Worm (Caenorhabditis elegans) whole organism, L4 larva: ENCODE results near the gene ostb-1.

Experiments
- F44E2.7 ChIP-seq: fragments of 200-800 bp; sonication (Bioruptor generic); IDR thresholded peaks from 2 replicates; pipeline ENCODE4 v2.1.2; 2022; ENCODE audit warnings: missing genetic modification characterization, missing compliant biosample characterization
- R02D3.7 ChIP-seq: fragments of 150-350 bp; sonication (generic microtip); optimal IDR thresholded peaks from 3 replicates; lab custom pipeline; 2014; ENCODE audit warnings: missing biosample characterization, missing genetic modification characterization
- Y75B8A.6 ChIP-seq: fragments of 200-800 bp; sonication (Bioruptor generic); IDR thresholded peaks from 2 replicates; pipeline ENCODE4 v1.3.6; 2022; ENCODE audit warnings: missing genetic modification reagents, missing genetic modification characterization, missing compliant biosample characterization
- ZK337.2 ChIP-seq: fragments of 200-800 bp; sonication (Bioruptor generic); IDR thresholded peaks from 2 replicates; pipeline ENCODE4 v1.3.6; 2022; ENCODE audit warnings: missing genetic modification reagents, missing genetic modification characterization, missing compliant biosample characterization
- ama-1 ChIP-seq: fragments of 150-350 bp; optimal IDR thresholded peaks from 2 replicates; lab custom pipeline; 2014; ENCODE audit warnings: inconsistent platforms, mixed read lengths
- ceh-32 ChIP-seq: sonication (generic microtip); optimal IDR thresholded peaks from 2 replicates; lab custom pipeline; 2016; ENCODE audit warnings: mild to moderate bottlenecking, missing genetic modification characterization, missing compliant biosample characterization; ENCODE audit not compliant: poor library complexity
- ceh-62 ChIP-seq: sonication (generic microtip); optimal IDR thresholded peaks from 2 replicates; lab custom pipeline; 2017; ENCODE audit warnings: missing biosample characterization, missing genetic modification characterization
- ces-1 ChIP-seq: fragments of 150-350 bp; sonication (generic microtip); optimal IDR thresholded peaks from 4 replicates; lab custom pipeline; 2014; ENCODE audit warnings: missing biosample characterization, missing genetic modification reagents, missing genetic modification characterization
- cey-2 ChIP-seq: sonication (generic microtip); optimal IDR thresholded peaks from 3 replicates; lab custom pipeline; 2017; ENCODE audit warnings: missing genetic modification characterization, mild to moderate bottlenecking, missing compliant biosample characterization, antibody characterized with exemption, borderline replicate concordance; ENCODE audit not compliant: insufficient read depth
- ctbp-1 ChIP-seq: fragments of 200-800 bp; sonication (Bioruptor generic); IDR thresholded peaks from 2 replicates; pipeline ENCODE4 v1.3.6; 2022; ENCODE audit warnings: missing genetic modification reagents, missing genetic modification characterization, missing compliant biosample characterization
- daf-16 ChIP-seq, 3 experiments: sonication (generic microtip); optimal IDR thresholded peaks; 2 replicates each; lab custom pipeline; 2016 to 2017; ENCODE audit warnings: missing genetic modification characterization in 3 of 3, missing genetic modification reagents in 3 of 3, mild to moderate bottlenecking in 2 of 3, missing compliant biosample characterization in 2 of 3, missing biosample characterization in 1 of 3, moderate library complexity in 1 of 3
- daf-19 ChIP-seq: fragments of 200-800 bp; sonication (Bioruptor generic); conservative IDR thresholded peaks from 2 replicates; pipeline ENCODE4 v1.3.6; 2022; ENCODE audit warnings: missing genetic modification characterization, missing compliant biosample characterization
- daf-8 ChIP-seq: fragments of 200-800 bp; sonication (Bioruptor generic); IDR thresholded peaks from 2 replicates; pipeline ENCODE4 v1.3.6; 2022; ENCODE audit warnings: missing genetic modification characterization, missing compliant biosample characterization
- dmd-6 ChIP-seq: fragments of 200-800 bp; sonication (Bioruptor generic); IDR thresholded peaks from 2 replicates; pipeline ENCODE4 v1.3.6; 2022; ENCODE audit warnings: missing genetic modification reagents, missing genetic modification characterization, missing compliant biosample characterization
- dpl-1 ChIP-seq: fragments of 150-350 bp; optimal IDR thresholded peaks from 2 replicates; lab custom pipeline; 2014; ENCODE audit warnings: missing biosample characterization, missing genetic modification reagents, missing genetic modification characterization
- duxl-1 ChIP-seq: sonication (generic microtip); optimal IDR thresholded peaks from 2 replicates; lab custom pipeline; 2016; ENCODE audit warnings: mild to moderate bottlenecking, missing genetic modification characterization, moderate library complexity, missing compliant biosample characterization; ENCODE audit not compliant: poor library complexity
- dve-1 ChIP-seq: sonication (generic microtip); optimal IDR thresholded peaks from 2 replicates; lab custom pipeline; 2017; ENCODE audit warnings: antibody characterized with exemption, mild to moderate bottlenecking, missing genetic modification characterization, missing compliant biosample characterization; ENCODE audit not compliant: insufficient read depth
- egl-27 ChIP-seq: sonication (generic microtip); optimal IDR thresholded peaks from 3 replicates; lab custom pipeline; 2017; ENCODE audit warnings: missing biosample characterization, missing genetic modification reagents, missing genetic modification characterization
- fkh-10 ChIP-seq: fragments of 150-350 bp; optimal IDR thresholded peaks from 2 replicates; lab custom pipeline; 2014; ENCODE audit warnings: missing biosample characterization, missing genetic modification reagents, missing genetic modification characterization
- hif-1 ChIP-seq, 2 experiments: sonication (generic microtip); optimal IDR thresholded peaks; 2 replicates each; lab custom pipeline; 2016 to 2017; ENCODE audit warnings: missing compliant biosample characterization in 2 of 2, missing genetic modification characterization in 2 of 2, missing genetic modification reagents in 2 of 2, missing genotype in 2 of 2, mild to moderate bottlenecking in 1 of 2
- lim-7 ChIP-seq: fragments of 200-800 bp; sonication (Bioruptor generic); IDR thresholded peaks from 2 replicates; pipeline ENCODE4 v1.3.6; 2022; ENCODE audit warnings: missing genetic modification characterization, missing compliant biosample characterization
- lin-1 ChIP-seq: fragments of 200-800 bp; sonication (Bioruptor generic); IDR thresholded peaks from 2 replicates; pipeline ENCODE4 v1.3.6; 2022; ENCODE audit warnings: missing genetic modification reagents, missing genetic modification characterization, missing compliant biosample characterization
- lin-13 ChIP-seq: fragments of 150-350 bp; optimal IDR thresholded peaks from 2 replicates; lab custom pipeline; 2014; ENCODE audit warnings: missing biosample characterization, missing genetic modification reagents, missing genetic modification characterization
- lin-15B ChIP-seq: fragments of 150-350 bp; sonication (generic microtip); optimal IDR thresholded peaks from 3 replicates; lab custom pipeline; 2014; ENCODE audit warnings: missing biosample characterization, missing genetic modification characterization
- lin-29 ChIP-seq: fragments of 200-800 bp; sonication (Bioruptor generic); IDR thresholded peaks from 2 replicates; pipeline ENCODE4 v1.3.6; 2022; ENCODE audit warnings: missing genetic modification reagents, missing genetic modification characterization, missing compliant biosample characterization
- lin-38 ChIP-seq: fragments of 200-800 bp; sonication (Bioruptor generic); IDR thresholded peaks from 2 replicates; pipeline ENCODE4 v1.3.6; 2022; ENCODE audit warnings: missing genetic modification reagents, missing genetic modification characterization, missing compliant biosample characterization
- lsy-2 ChIP-seq, 2 experiments: fragments of 150-350 bp in 1 of 2; sonication (generic microtip) in 1 of 2; optimal IDR thresholded peaks; 2 replicates each; lab custom pipeline; 2014 to 2017; ENCODE audit warnings: missing biosample characterization in 2 of 2, missing genetic modification characterization in 2 of 2
- madf-5 ChIP-seq, 2 experiments: fragments of 200-800 bp; sonication (Bioruptor generic); IDR thresholded peaks; 2 replicates each; pipeline ENCODE4 v1.3.6; 2022; ENCODE audit warnings: missing compliant biosample characterization in 2 of 2, missing genetic modification characterization in 2 of 2
- mdt-29 ChIP-seq: fragments of 200-800 bp; sonication (Bioruptor generic); IDR thresholded peaks from 2 replicates; pipeline ENCODE4 v1.3.6; 2022; ENCODE audit warnings: missing genetic modification reagents, missing genetic modification characterization, missing compliant biosample characterization
- mep-1 ChIP-seq: fragments of 150-350 bp; sonication (generic microtip); optimal IDR thresholded peaks from 3 replicates; lab custom pipeline; 2014; ENCODE audit warnings: missing biosample characterization, missing genetic modification characterization
- mxl-3 ChIP-seq: fragments of 200-800 bp; sonication (Bioruptor generic); optimal IDR thresholded peaks from 2 replicates; lab custom pipeline; 2018; ENCODE audit warnings: mild to moderate bottlenecking, missing genetic modification characterization, missing compliant biosample characterization
- nhr-102 ChIP-seq: sonication (generic microtip); optimal IDR thresholded peaks from 2 replicates; lab custom pipeline; 2016; ENCODE audit warnings: mild to moderate bottlenecking, missing genetic modification characterization, moderate library complexity, missing compliant biosample characterization
- nhr-11 ChIP-seq: fragments of 150-350 bp; optimal IDR thresholded peaks from 2 replicates; lab custom pipeline; 2014; ENCODE audit warnings: missing biosample characterization, missing genetic modification characterization
- nhr-111 ChIP-seq: fragments of 200-800 bp; sonication (Bioruptor generic); optimal IDR thresholded peaks from 2 replicates; lab custom pipeline; 2018; ENCODE audit warnings: mild to moderate bottlenecking, missing genetic modification characterization, missing compliant biosample characterization
- nhr-237 ChIP-seq: sonication (generic microtip); optimal IDR thresholded peaks from 2 replicates; lab custom pipeline; 2017; ENCODE audit warnings: missing biosample characterization, missing genetic modification characterization
- nhr-42 ChIP-seq: fragments of 200-800 bp; sonication (Bioruptor generic); IDR thresholded peaks from 2 replicates; pipeline ENCODE4 v1.3.6; 2022; ENCODE audit warnings: missing genetic modification characterization, missing compliant biosample characterization
- nhr-77 ChIP-seq: fragments of 150-350 bp; optimal IDR thresholded peaks from 2 replicates; lab custom pipeline; 2014; ENCODE audit warnings: missing biosample characterization, missing genetic modification characterization
- pha-4 ChIP-seq, 2 experiments: fragments of 150-350 bp in 1 of 2; fragments of 200-800 bp in 1 of 2; sonication (Bioruptor generic) in 1 of 2; IDR thresholded peaks in 1 of 2; optimal IDR thresholded peaks in 1 of 2; 2 replicates each; pipeline versions ENCODE4 v1.3.6 to Lab custom; 2014 to 2022; ENCODE audit warnings: missing genetic modification characterization in 2 of 2, missing genetic modification reagents in 2 of 2, missing biosample characterization in 1 of 2, missing compliant biosample characterization in 1 of 2
- php-3 ChIP-seq: fragments of 200-800 bp; sonication (Bioruptor generic); IDR thresholded peaks from 2 replicates; pipeline ENCODE4 v1.3.6; 2022; ENCODE audit warnings: missing genetic modification reagents, missing genetic modification characterization, missing compliant biosample characterization
- pqm-1 ChIP-seq: sonication (generic microtip); optimal IDR thresholded peaks from 2 replicates; lab custom pipeline; 2017; ENCODE audit warnings: missing biosample characterization, missing genetic modification characterization
- saeg-2 ChIP-seq: fragments of 200-800 bp; sonication (Bioruptor generic); IDR thresholded peaks from 2 replicates; pipeline ENCODE4 v1.3.6; 2022; ENCODE audit warnings: missing genetic modification reagents, missing genetic modification characterization, missing compliant biosample characterization
- sdz-12 ChIP-seq: fragments of 200-800 bp; sonication (Bioruptor generic); optimal IDR thresholded peaks from 2 replicates; lab custom pipeline; 2018; ENCODE audit warnings: mild to moderate bottlenecking, missing genetic modification characterization, missing compliant biosample characterization
- set-16 ChIP-seq: fragments of 200-800 bp; sonication (Bioruptor generic); IDR thresholded peaks from 2 replicates; pipeline ENCODE4 v1.3.6; 2022; ENCODE audit warnings: missing genetic modification reagents, missing genetic modification characterization, missing compliant biosample characterization
- snpc-1.2 ChIP-seq: fragments of 200-800 bp; sonication (Bioruptor generic); IDR thresholded peaks from 2 replicates; pipeline ENCODE4 v1.3.6; 2022; ENCODE audit warnings: missing genetic modification reagents, missing genetic modification characterization, missing compliant biosample characterization
- snpc-4 ChIP-seq: fragments of 150-350 bp; optimal IDR thresholded peaks from 2 replicates; lab custom pipeline; 2014; ENCODE audit warnings: missing biosample characterization, missing genetic modification characterization
- spr-3 ChIP-seq: fragments of 200-800 bp; sonication (Bioruptor generic); optimal IDR thresholded peaks from 2 replicates; lab custom pipeline; 2018; ENCODE audit warnings: mild to moderate bottlenecking, missing genetic modification characterization, missing compliant biosample characterization
- tra-1 ChIP-seq: fragments of 200-800 bp; sonication (Bioruptor generic); IDR thresholded peaks from 2 replicates; pipeline ENCODE4 v1.3.6; 2022; ENCODE audit warnings: missing genetic modification reagents, missing genetic modification characterization, missing compliant biosample characterization
- zfp-2 ChIP-seq: sonication (generic microtip); optimal IDR thresholded peaks from 2 replicates; lab custom pipeline; 2016; ENCODE audit warnings: mild to moderate bottlenecking, missing genetic modification characterization, missing compliant biosample characterization
- zip-2 ChIP-seq: fragments of 150-350 bp; optimal IDR thresholded peaks from 2 replicates; lab custom pipeline; 2014; ENCODE audit warnings: missing biosample characterization, missing genetic modification characterization

The ostb-1 gene

DNA sequence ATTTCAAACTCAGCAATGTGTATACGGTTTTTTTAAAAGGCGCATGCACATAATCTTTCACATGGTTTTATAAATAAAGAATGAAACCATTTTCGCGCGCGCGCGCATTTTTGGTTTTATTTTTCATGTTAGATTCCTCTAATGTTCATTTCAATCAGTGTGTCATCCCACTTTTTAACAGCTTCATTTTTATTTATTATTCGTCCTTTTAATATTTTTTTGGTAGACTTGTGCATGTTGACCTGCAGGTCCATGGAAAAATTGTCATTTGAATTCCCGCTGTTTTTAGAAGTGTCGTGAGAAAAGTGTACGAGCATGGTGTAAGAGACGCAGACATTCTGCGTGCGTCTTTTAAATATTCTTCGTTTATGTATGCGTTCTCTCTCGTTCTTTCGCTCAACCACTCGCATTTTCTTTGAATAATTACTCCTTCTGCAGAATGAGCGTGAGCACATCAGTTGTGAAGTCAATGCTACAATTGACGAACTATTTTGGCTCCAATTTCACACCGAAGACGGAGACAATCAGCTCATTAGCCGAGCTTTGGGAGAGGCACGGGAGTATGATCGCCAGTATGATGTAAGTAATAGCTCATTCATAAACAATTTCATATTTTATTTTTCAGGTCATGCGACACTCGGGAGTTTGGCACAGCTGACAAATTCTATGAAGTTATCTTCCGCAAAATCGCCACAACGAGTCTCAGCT, 3.9 kb upstream of the ostb-1 start, which contains the start of gene lin-5 (continued):
- TF ChIP-seq cey-2 = no peak
- peak; percentile 63 for TF ChIP-seq lin-38
- TF ChIP-seq snpc-1.2 (GFP tag; lab: Robert Waterston, UW) = no peak
- no peak for TF ChIP-seq zfp-2
- TF ChIP-seq dpl-1 (GFP tag; lab: Kevin White, UChicago) = peak; percentile 90
- TF ChIP-seq R02D3.7 (tag; lab: Kevin White, UChicago) = no peak
- TF ChIP-seq snpc-4 (tag; lab: Kevin White, UChicago) = no peak
- no peak for TF ChIP-seq duxl-1
- no peak for TF ChIP-seq nhr-102 (tag; lab: Kevin White, UChicago)
- TF ChIP-seq daf-8 (GFP tag; lab: Robert Waterston, UW) = no peak
- no peak for TF ChIP-seq lin-29
- no peak for TF ChIP-seq ces-1 (GFP tag; lab: Kevin White, UChicago)
- no peak for TF ChIP-seq nhr-237 (tag; lab: Kevin White, UChicago)
- TF ChIP-seq sdz-12 (GFP tag; lab: Kevin White, UChicago) = no peak
- no peak for TF ChIP-seq lim-7 (GFP tag; lab: Robert Waterston, UW)
- no peak for TF ChIP-seq ceh-32 (tag; lab: Kevin White, UChicago)
- no peak for TF ChIP-seq egl-27 (tag; lab: Kevin White, UChicago)
- no peak for TF ChIP-seq daf-16 (GFP tag; optimal IDR thresholded peaks at IDR 0.05; lab: Kevin White, UChicago)
- TF ChIP-seq daf-16 (tag; optimal IDR thresholded peaks at IDR 0.05; lab: Kevin White, UChicago) = peak; percentile 25
- no peak for TF ChIP-seq ctbp-1 (GFP tag; lab: Robert Waterston, UW)
- TF ChIP-seq set-16 (GFP tag; lab: Robert Waterston, UW) = no peak
- no peak for TF ChIP-seq ceh-62 (tag; lab: Kevin White, UChicago)
- peak; percentile 36 for TF ChIP-seq nhr-11 (tag; lab: Kevin White, UChicago)
- no peak for TF ChIP-seq nhr-111
- peak; percentile 4 for TF ChIP-seq dve-1 (tag; lab: Kevin White, UChicago)
- no peak for TF ChIP-seq tra-1 (GFP tag; lab: Robert Waterston, UW)
- TF ChIP-seq spr-3 (GFP tag; lab: Kevin White, UChicago) = no peak
- TF ChIP-seq ZK337.2 (GFP tag; lab: Robert Waterston, UW) = no peak
- peak; percentile 67 for TF ChIP-seq mep-1
- no peak for TF ChIP-seq mdt-29 (GFP tag; lab: Robert Waterston, UW)
- peak in 1 of 2 experiments; percentile 74 for TF ChIP-seq hif-1 (tag; optimal IDR thresholded peaks at IDR 0.05; lab: Kevin White, UChicago)
- TF ChIP-seq ama-1 (lab: Kevin White, UChicago) = no peak
- no peak for TF ChIP-seq pha-4 (GFP tag; IDR thresholded peaks at IDR 0.05; lab: Robert Waterston, UW)
- TF ChIP-seq pha-4 (tag; optimal IDR thresholded peaks at IDR 0.05; lab: Kevin White, UChicago) = no peak
- no peak for TF ChIP-seq Y75B8A.6 (GFP tag; lab: Robert Waterston, UW)
- TF ChIP-seq saeg-2 = no peak
- no peak for TF ChIP-seq F44E2.7
- TF ChIP-seq lin-15B (tag; lab: Kevin White, UChicago) = no peak
- TF ChIP-seq nhr-42 = no peak
- TF ChIP-seq lsy-2 (tag; optimal IDR thresholded peaks at IDR 0.05; lab: Kevin White, UChicago) = peak in 1 of 2 experiments; percentile 86
- TF ChIP-seq daf-19 (GFP tag; lab: Robert Waterston, UW) = no peak
- TF ChIP-seq lin-1 (GFP tag; lab: Robert Waterston, UW) = no peak
- no peak for TF ChIP-seq php-3
- no peak for TF ChIP-seq pqm-1
- TF ChIP-seq zip-2 = no peak
- TF ChIP-seq lin-13 (GFP tag; lab: Kevin White, UChicago) = peak; percentile 20
- no peak for TF ChIP-seq dmd-6
- TF ChIP-seq nhr-77 = no peak
- peak; percentile 27 for TF ChIP-seq mxl-3
- TF ChIP-seq fkh-10 (GFP tag; lab: Kevin White, UChicago) = peak; percentile 9
- TF ChIP-seq madf-5 (GFP tag; IDR thresholded peaks at IDR 0.05; lab: Robert Waterston, UW) = no peak
